Worm (Caenorhabditis elegans): Measurements from ENCODE around the gene str-172.

The str-172 gene

ce11 chrIV:4885435-4885834, 17.9 kb upstream of the str-172 start (continued):
- no peak for TF ChIP-seq pbrm-1 (GFP tag; IDR thresholded peaks at IDR 0.05)
- TF ChIP-seq sea-2 (GFP tag; IDR thresholded peaks at IDR 0.05) = no peak

- TF ChIP-seq aptf-2 (GFP tag; conservative IDR thresholded peaks at IDR 0.05) (no peak), lin-35 (GFP tag; optimal IDR thresholded peaks at IDR 0.05) (no peak), snpc-1.3 (tag; optimal IDR thresholded peaks at IDR 0.05; ENCODE audit: insufficient read depth) (no peak), sdz-38 (tag; optimal IDR thresholded peaks at IDR 0.05) (no peak), aptf-3 (GFP tag; IDR thresholded peaks at IDR 0.05) (no peak), ztf-6 (GFP tag; IDR thresholded peaks at IDR 0.05) (no peak), C06A6.2 (GFP tag; conservative IDR thresholded peaks at IDR 0.05) (no peak), xnd-1 (tag; optimal IDR thresholded peaks at IDR 0.05) (no peak), Y79H2A.3 (GFP tag; conservative IDR thresholded peaks at IDR 0.05) (no peak)
Observed at ce11 chrIV:4883984-4884383, 16.5 kb upstream of the str-172 start, which contains the start of gene str-166. Gene str-166, plus strand, starts transcription at chrIV:4884284.

ce11 chrIV:4880634-4881033, 13.1 kb upstream of the str-172 start:
- TF ChIP-seq madf-10 (tag; optimal IDR thresholded peaks at IDR 0.05) = no peak
- peak; percentile 96 for TF ChIP-seq attf-6 (GFP tag; IDR thresholded peaks at IDR 0.05)
- TF ChIP-seq ztf-25 (GFP tag; IDR thresholded peaks at IDR 0.05) = no peak
- no peak for TF ChIP-seq tbx-9 (tag; optimal IDR thresholded peaks at IDR 0.05; ENCODE audit: borderline replicate concordance)
- no peak for TF ChIP-seq madf-3 (GFP tag; IDR thresholded peaks at IDR 0.05)
- no peak for TF ChIP-seq pha-4 (tag; optimal IDR thresholded peaks at IDR 0.05)
- TF ChIP-seq snpc-3.4 (tag; optimal IDR thresholded peaks at IDR 0.05) = peak; percentile 97
- no peak for TF ChIP-seq atf-7 (tag; optimal IDR thresholded peaks at IDR 0.05)
- peak; percentile 46 for TF ChIP-seq madf-8 (GFP tag; conservative IDR thresholded peaks at IDR 0.05)
- TF ChIP-seq nhr-179 (tag; optimal IDR thresholded peaks at IDR 0.05) = no peak
- no peak for TF ChIP-seq ceh-40 (GFP tag; IDR thresholded peaks at IDR 0.05)
- peak; percentile 73 for TF ChIP-seq lin-54 (GFP tag; optimal IDR thresholded peaks at IDR 0.05)
- TF ChIP-seq F49E8.2 (tag; optimal IDR thresholded peaks at IDR 0.05; ENCODE audit: insufficient read depth) = peak; percentile 95
- TF ChIP-seq lin-35 (GFP tag; optimal IDR thresholded peaks at IDR 0.05) = no peak
- 0 out of 2 replicates have a peak, but pooled peaks have one; percentile 26 for TF ChIP-seq egrh-3 (GFP tag; IDR thresholded peaks at IDR 0.05)
- TF ChIP-seq pbrm-1 (GFP tag; IDR thresholded peaks at IDR 0.05) = peak; percentile 97
- no peak for TF ChIP-seq ceh-27 (GFP tag; optimal IDR thresholded peaks at IDR 0.05)
- TF ChIP-seq nhr-120 (GFP tag; IDR thresholded peaks at IDR 0.05) = no peak
- no peak for TF ChIP-seq chd-7 (tag; optimal IDR thresholded peaks at IDR 0.05)
- TF ChIP-seq athp-1 (tag; optimal IDR thresholded peaks at IDR 0.05) = no peak
- TF ChIP-seq bed-2 (GFP tag; IDR thresholded peaks at IDR 0.05) = no peak
- peak; percentile 92 for TF ChIP-seq him-1 (tag; optimal IDR thresholded peaks at IDR 0.05)
- no peak for TF ChIP-seq F57A8.1 (GFP tag; optimal IDR thresholded peaks at IDR 0.05)
- no peak for TF ChIP-seq mel-28 (tag; optimal IDR thresholded peaks at IDR 0.05; ENCODE audit: borderline replicate concordance)
- no peak for TF ChIP-seq Y53F4B.3 (GFP tag; IDR thresholded peaks at IDR 0.05)
- no peak for TF ChIP-seq ztf-6 (GFP tag; IDR thresholded peaks at IDR 0.05)
- peak; percentile 55 for TF ChIP-seq ceh-100 (GFP tag; IDR thresholded peaks at IDR 0.05)
- TF ChIP-seq ceh-58 (GFP tag; IDR thresholded peaks at IDR 0.05) = no peak
- no peak for TF ChIP-seq sptf-2 (GFP tag; optimal IDR thresholded peaks at IDR 0.05)
- TF ChIP-seq Y53G8AR.9 (GFP tag; conservative IDR thresholded peaks at IDR 0.05) = peak; percentile 78
- TF ChIP-seq mes-4 (tag; optimal IDR thresholded peaks at IDR 0.05) = peak; percentile 28
- peak; percentile 42; the same call in 1 of the 2 replicates for TF ChIP-seq C17E4.6 (GFP tag; IDR thresholded peaks at IDR 0.05)
- no peak for TF ChIP-seq aptf-2 (GFP tag; conservative IDR thresholded peaks at IDR 0.05)
- no peak for TF ChIP-seq dpff-1 (tag; optimal IDR thresholded peaks at IDR 0.05)
- TF ChIP-seq nhr-80 (tag; optimal IDR thresholded peaks at IDR 0.05) = no peak
- TF ChIP-seq D2030.7 (GFP tag; IDR thresholded peaks at IDR 0.05) = peak; percentile 98
- no peak for TF ChIP-seq ccch-3 (GFP tag; optimal IDR thresholded peaks at IDR 0.05)
- TF ChIP-seq ztf-18 (tag; optimal IDR thresholded peaks at IDR 0.05) = peak; percentile 46
- TF ChIP-seq ztf-22 (GFP tag; optimal IDR thresholded peaks at IDR 0.05) = no peak
